Worm (Caenorhabditis elegans) whole organism, L2 larva: ENCODE data around the gene dnc-2.
A peak's percentile ranks its signal among the peaks of the same experiment; 100 is the strongest.

ENCODE experiments used
- aly-2 ChIP-seq: fragments of 150-350 bp; optimal IDR thresholded peaks from 2 replicates; lab custom pipeline; 2014; ENCODE audit warnings: missing biosample characterization, missing genetic modification characterization
- ceh-82 ChIP-seq: fragments of 150-350 bp; optimal IDR thresholded peaks from 2 replicates; lab custom pipeline; 2014; ENCODE audit warnings: missing biosample characterization, missing genetic modification characterization
- elt-3 ChIP-seq: sonication (generic microtip); optimal IDR thresholded peaks from 2 replicates; lab custom pipeline; 2017; ENCODE audit warnings: missing biosample characterization, missing genetic modification characterization
- fos-1 ChIP-seq: fragments of 150-350 bp; optimal IDR thresholded peaks from 2 replicates; lab custom pipeline; 2014; ENCODE audit warnings: missing biosample characterization, missing genetic modification characterization
- mab-5 ChIP-seq: fragments of 150-350 bp; optimal IDR thresholded peaks from 2 replicates; lab custom pipeline; 2014; ENCODE audit warnings: missing biosample characterization, missing genetic modification characterization
- nhr-10 ChIP-seq: sonication (generic microtip); optimal IDR thresholded peaks from 2 replicates; lab custom pipeline; 2017; ENCODE audit warnings: missing biosample characterization, missing genetic modification characterization
- nhr-11 ChIP-seq: fragments of 150-350 bp; optimal IDR thresholded peaks from 2 replicates; lab custom pipeline; 2014; ENCODE audit warnings: missing biosample characterization, missing genetic modification characterization
- nhr-12 ChIP-seq: fragments of 150-350 bp; optimal IDR thresholded peaks from 2 replicates; lab custom pipeline; 2014; ENCODE audit warnings: missing biosample characterization, missing genetic modification characterization
- nhr-23 ChIP-seq: fragments of 150-350 bp; optimal IDR thresholded peaks from 2 replicates; lab custom pipeline; 2014; ENCODE audit warnings: missing biosample characterization, missing genetic modification reagents, missing genetic modification characterization
- nhr-237 ChIP-seq: fragments of 150-350 bp; optimal IDR thresholded peaks from 2 replicates; lab custom pipeline; 2014; ENCODE audit warnings: missing biosample characterization, missing genetic modification characterization
- snpc-4 ChIP-seq: fragments of 150-350 bp; optimal IDR thresholded peaks from 2 replicates; lab custom pipeline; 2014; ENCODE audit warnings: missing biosample characterization, missing genetic modification characterization
- unc-62 ChIP-seq: fragments of 150-350 bp; optimal IDR thresholded peaks from 2 replicates; lab custom pipeline; 2014; ENCODE audit warnings: missing biosample characterization, missing genetic modification reagents, missing genetic modification characterization
- zag-1 ChIP-seq: fragments of 150-350 bp; optimal IDR thresholded peaks from 2 replicates; lab custom pipeline; 2014; ENCODE audit warnings: missing biosample characterization, missing genetic modification characterization

- no peak for TF ChIP-seq nhr-11 (tag; lab: Kevin White, UChicago)
- no peak for TF ChIP-seq nhr-10
- TF ChIP-seq nhr-237 (tag; lab: Kevin White, UChicago): no peak
- peak; percentile 39 for TF ChIP-seq mab-5 (tag; lab: Kevin White, UChicago)
- no peak for TF ChIP-seq nhr-23 (tag; lab: Kevin White, UChicago)
- peak; percentile 54 for TF ChIP-seq unc-62 (GFP tag; lab: Kevin White, UChicago)
- no peak for TF ChIP-seq aly-2
- peak; percentile 28 for TF ChIP-seq zag-1 (tag; lab: Kevin White, UChicago)
- TF ChIP-seq ceh-82 (tag; lab: Kevin White, UChicago): no peak
- TF ChIP-seq snpc-4 (tag; lab: Kevin White, UChicago): no peak
- no peak for TF ChIP-seq elt-3 (tag; lab: Kevin White, UChicago)
- peak; percentile 86 for TF ChIP-seq fos-1 (tag; lab: Kevin White, UChicago)
- no peak for TF ChIP-seq nhr-12 (tag; lab: Kevin White, UChicago)
Measured at ce11 chrIII:5938013-5938412, 12.5 kb upstream of the dnc-2 start.
